Fruit fly (Drosophila melanogaster): Measurements from ENCODE around the gene Osi20.

DNA sequence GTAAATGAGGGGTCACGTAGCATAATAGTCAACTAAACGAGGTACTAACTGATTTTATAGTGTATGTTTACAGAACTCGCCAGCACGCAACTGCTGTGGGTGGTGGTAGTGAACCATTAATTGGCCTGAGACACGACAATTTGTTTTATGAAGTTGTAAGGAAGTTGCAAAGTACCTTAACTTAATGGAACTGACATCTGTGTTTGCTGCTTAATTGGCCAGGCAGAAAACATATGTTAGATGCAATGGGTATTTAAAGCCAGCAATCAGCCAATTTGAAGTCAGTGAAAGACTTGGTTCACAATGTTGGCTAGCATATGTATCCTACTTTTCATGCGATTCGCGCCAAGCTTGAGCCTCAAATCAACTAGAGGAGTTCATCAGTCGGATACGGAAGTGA is 1.8 kb downstream of the Osi20 start, which contains the start of gene CG17917:
- no peak for TF ChIP-seq CG17806 (tag; optimal IDR thresholded peaks at IDR 0.05)
- no peak for TF ChIP-seq CG8159 (tag; optimal IDR thresholded peaks at IDR 0.05)
- no peak for TF ChIP-seq Pif1B (GFP tag; optimal IDR thresholded peaks at IDR 0.05)
- no peak for TF ChIP-seq Pif1A (GFP tag; optimal IDR thresholded peaks at IDR 0.05)
- no peak for TF ChIP-seq Ets98B (GFP tag; IDR thresholded peaks at IDR 0.05)
- no peak for TF ChIP-seq gl (tag; optimal IDR thresholded peaks at IDR 0.05)
- TF ChIP-seq EcR (GFP tag; optimal IDR thresholded peaks at IDR 0.05) = no peak
- TF ChIP-seq fd96Ca (GFP tag; IDR thresholded peaks at IDR 0.05) = no peak
- no peak for TF ChIP-seq rn (GFP tag; IDR thresholded peaks at IDR 0.05)
- no peak for TF ChIP-seq CG32121 (GFP tag; IDR thresholded peaks at IDR 0.05)
- TF ChIP-seq CG10348 (GFP tag; IDR thresholded peaks at IDR 0.05) = no peak
- no peak for TF ChIP-seq D1 (tag; optimal IDR thresholded peaks at IDR 0.05)
- no peak for TF ChIP-seq CG4496 (GFP tag; IDR thresholded peaks at IDR 0.05)
- TF ChIP-seq CG12605 (GFP tag; IDR thresholded peaks at IDR 0.05) = no peak
